Fruit fly (Drosophila melanogaster) S2 (cell line): ENCODE data around the gene CG2202.

Source experiments
- CG8478 ChIP-seq: fragments of >200 bp; optimal IDR thresholded peaks from 2 replicates; lab custom pipeline; 2018
- CTCF ChIP-seq, 2 experiments: fragments of >200 bp; optimal IDR thresholded peaks; 2 replicates each; lab custom pipeline; 2018

DNA sequence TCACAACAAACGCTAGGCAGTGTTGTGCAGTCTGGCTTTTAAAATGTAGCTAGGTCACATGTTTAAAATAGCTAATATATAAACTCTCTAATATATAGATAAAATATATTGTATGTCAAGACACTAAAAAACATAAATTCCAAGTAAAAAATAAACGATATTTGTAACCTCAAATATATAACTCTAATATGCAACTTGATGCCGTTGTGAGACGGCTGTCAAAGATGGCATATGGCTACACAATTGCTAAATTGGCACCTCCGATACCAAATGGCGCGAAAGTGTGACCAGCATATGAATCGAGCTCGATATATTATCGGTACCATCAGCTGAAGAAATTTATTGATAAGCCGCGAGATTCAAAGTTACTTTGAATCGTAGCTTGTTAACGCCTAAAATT lies 50.7 kb downstream of the CG2202 start, which contains the start of gene CG1582:
- TF ChIP-seq CG8478: no peak
- TF ChIP-seq CTCF (optimal IDR thresholded peaks at IDR 0.05; lab: Kevin White, UChicago): no peak
